Worm (Caenorhabditis elegans) whole organism, L3 larva: ENCODE data around the gene nhr-17.

Source experiments
- ZK546.5 ChIP-seq: sonication (generic microtip); optimal IDR thresholded peaks from 2 replicates; lab custom pipeline; 2017; ENCODE audit warnings: missing biosample characterization, missing genetic modification characterization
- aly-2 ChIP-seq: fragments of 150-350 bp; optimal IDR thresholded peaks from 2 replicates; lab custom pipeline; 2014; ENCODE audit warnings: missing biosample characterization, missing genetic modification characterization
- ama-1 ChIP-seq: fragments of 150-350 bp; optimal IDR thresholded peaks from 2 replicates; lab custom pipeline; 2018
- ceh-28 ChIP-seq: fragments of 150-350 bp; optimal IDR thresholded peaks from 2 replicates; lab custom pipeline; 2014; ENCODE audit warnings: missing biosample characterization, missing genetic modification reagents, missing genetic modification characterization
- ceh-82 ChIP-seq: fragments of 150-350 bp; optimal IDR thresholded peaks from 2 replicates; lab custom pipeline; 2014; ENCODE audit warnings: missing biosample characterization, missing genetic modification characterization
- egl-27 ChIP-seq: sonication (generic microtip); optimal IDR thresholded peaks from 4 replicates; lab custom pipeline; 2017; ENCODE audit warnings: missing biosample characterization, missing genetic modification reagents, missing genetic modification characterization
- egl-5 ChIP-seq: fragments of 150-350 bp; optimal IDR thresholded peaks from 2 replicates; lab custom pipeline; 2017; ENCODE audit warnings: missing biosample characterization, missing genetic modification reagents, missing genetic modification characterization, inconsistent platforms
- elt-2 ChIP-seq: sonication (generic microtip); optimal IDR thresholded peaks from 2 replicates; lab custom pipeline; 2016; ENCODE audit warnings: missing genetic modification reagents, mild to moderate bottlenecking, missing genetic modification characterization, missing compliant biosample characterization
- elt-3 ChIP-seq, 3 experiments: fragments of 150-350 bp in 1 of 3; sonication (generic microtip) in 2 of 3; optimal IDR thresholded peaks; 2 replicates in 2 of 3; 4 replicates in 1 of 3; lab custom pipeline; 2014 to 2017; ENCODE audit warnings: missing biosample characterization in 3 of 3, missing genetic modification characterization in 3 of 3
- fkh-10 ChIP-seq: sonication (generic microtip); optimal IDR thresholded peaks from 2 replicates; lab custom pipeline; 2017; ENCODE audit warnings: missing biosample characterization, missing genetic modification reagents, missing genetic modification characterization
- fos-1 ChIP-seq: fragments of 150-350 bp; optimal IDR thresholded peaks from 2 replicates; lab custom pipeline; 2014; ENCODE audit warnings: missing biosample characterization, missing genetic modification characterization
- hmg-11 ChIP-seq: sonication (generic microtip); optimal IDR thresholded peaks from 2 replicates; lab custom pipeline; 2016; ENCODE audit warnings: missing genetic modification characterization, missing compliant biosample characterization
- jun-1 ChIP-seq: fragments of 150-350 bp; optimal IDR thresholded peaks from 2 replicates; lab custom pipeline; 2014; ENCODE audit warnings: missing biosample characterization, missing genetic modification reagents, missing genetic modification characterization
- lin-39 ChIP-seq: fragments of 150-350 bp; optimal IDR thresholded peaks from 2 replicates; lab custom pipeline; 2018; ENCODE audit warnings: missing biosample characterization, missing genetic modification reagents, missing genetic modification characterization
- lsy-12 ChIP-seq: sonication (generic microtip); optimal IDR thresholded peaks from 2 replicates; lab custom pipeline; 2016; ENCODE audit warnings: mild to moderate bottlenecking, missing genetic modification characterization, missing compliant biosample characterization
- mdl-1 ChIP-seq: fragments of 150-350 bp; optimal IDR thresholded peaks from 2 replicates; lab custom pipeline; 2014; ENCODE audit warnings: missing biosample characterization, missing genetic modification characterization
- mml-1 ChIP-seq: fragments of 150-350 bp; sonication (generic microtip); optimal IDR thresholded peaks from 3 replicates; lab custom pipeline; 2014; ENCODE audit warnings: missing biosample characterization, missing genetic modification characterization
- nfya-1 ChIP-seq: sonication (generic microtip); optimal IDR thresholded peaks from 2 replicates; lab custom pipeline; 2017; ENCODE audit warnings: missing genetic modification characterization, mild to moderate bottlenecking, missing compliant biosample characterization, antibody characterized with exemption, moderate library complexity; ENCODE audit not compliant: insufficient read depth
- nhr-12 ChIP-seq: fragments of 150-350 bp; optimal IDR thresholded peaks from 2 replicates; lab custom pipeline; 2014; ENCODE audit warnings: missing biosample characterization, missing genetic modification characterization
- nhr-23 ChIP-seq: fragments of 150-350 bp; optimal IDR thresholded peaks from 2 replicates; lab custom pipeline; 2014; ENCODE audit warnings: missing biosample characterization, missing genetic modification reagents, missing genetic modification characterization
- nhr-237 ChIP-seq: fragments of 150-350 bp; optimal IDR thresholded peaks from 2 replicates; lab custom pipeline; 2014; ENCODE audit warnings: missing biosample characterization, missing genetic modification characterization
- nhr-25 ChIP-seq: sonication (generic microtip); optimal IDR thresholded peaks from 2 replicates; lab custom pipeline; 2017; ENCODE audit warnings: missing biosample characterization, missing genetic modification characterization
- nhr-28 ChIP-seq: fragments of 150-350 bp; optimal IDR thresholded peaks from 2 replicates; lab custom pipeline; 2014; ENCODE audit warnings: missing biosample characterization, missing genetic modification characterization
- nhr-43 ChIP-seq: sonication (generic microtip); optimal IDR thresholded peaks from 2 replicates; lab custom pipeline; 2016; ENCODE audit warnings: mild to moderate bottlenecking, missing genetic modification characterization, missing compliant biosample characterization; ENCODE audit not compliant: poor library complexity, severe bottlenecking
- nhr-67 ChIP-seq: fragments of 150-350 bp; optimal IDR thresholded peaks from 2 replicates; lab custom pipeline; 2014; ENCODE audit warnings: missing biosample characterization, missing genetic modification characterization
- nhr-76 ChIP-seq: fragments of 150-350 bp; sonication (generic microtip); optimal IDR thresholded peaks from 5 replicates; lab custom pipeline; 2014; ENCODE audit warnings: missing biosample characterization, missing genetic modification characterization
- pha-4 ChIP-seq: fragments of 150-350 bp; optimal IDR thresholded peaks from 2 replicates; lab custom pipeline; 2014; ENCODE audit warnings: missing biosample characterization, missing genetic modification reagents, missing genetic modification characterization
- pqm-1 ChIP-seq: fragments of 150-350 bp; optimal IDR thresholded peaks from 2 replicates; lab custom pipeline; 2017; ENCODE audit warnings: missing biosample characterization, missing genetic modification characterization, inconsistent platforms
- sea-2 ChIP-seq: fragments of 150-350 bp; sonication (generic microtip); optimal IDR thresholded peaks from 4 replicates; lab custom pipeline; 2014; ENCODE audit warnings: missing biosample characterization, missing genetic modification reagents, missing genetic modification characterization
- snpc-4 ChIP-seq: fragments of 150-350 bp; optimal IDR thresholded peaks from 2 replicates; lab custom pipeline; 2014; ENCODE audit warnings: missing biosample characterization, missing genetic modification characterization
- tbx-2 ChIP-seq: sonication (generic microtip); optimal IDR thresholded peaks from 2 replicates; lab custom pipeline; 2016; ENCODE audit warnings: mild to moderate bottlenecking, missing genetic modification characterization, missing compliant biosample characterization
- zag-1 ChIP-seq: fragments of 150-350 bp; optimal IDR thresholded peaks from 2 replicates; lab custom pipeline; 2014; ENCODE audit warnings: missing biosample characterization, missing genetic modification characterization
- ztf-11 ChIP-seq: fragments of 150-350 bp; optimal IDR thresholded peaks from 2 replicates; lab custom pipeline; 2014; ENCODE audit warnings: missing biosample characterization, missing genetic modification characterization
- ztf-4 ChIP-seq: fragments of 150-350 bp; optimal IDR thresholded peaks from 2 replicates; lab custom pipeline; 2014; ENCODE audit warnings: missing biosample characterization, missing genetic modification characterization

The nhr-17 gene

DNA sequence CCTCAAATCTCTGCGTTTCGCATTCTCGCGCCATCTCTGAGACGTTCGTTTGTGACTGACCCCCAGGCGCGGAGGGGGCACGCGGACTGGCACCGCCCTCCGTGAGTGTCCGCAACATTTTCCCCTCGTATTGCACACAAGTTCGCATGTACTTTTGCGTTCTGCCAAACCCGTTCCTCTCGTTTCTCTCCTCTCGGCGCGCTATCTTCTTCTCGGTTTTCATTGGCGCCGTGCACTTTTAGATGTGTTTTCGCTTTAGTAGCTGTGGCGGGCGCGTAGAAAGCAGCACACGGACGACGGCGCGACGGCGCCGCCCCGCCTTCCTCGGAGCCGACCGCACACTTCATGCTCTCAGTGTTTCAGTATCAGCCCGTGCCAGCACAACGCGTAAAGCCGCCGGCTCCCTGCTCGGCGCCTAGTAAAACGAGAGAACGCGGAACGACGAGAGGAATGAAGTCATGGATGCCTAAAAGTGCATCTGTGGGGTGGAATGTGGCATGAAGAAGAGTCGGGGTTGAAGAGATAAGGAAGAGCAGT lies 12.2 kb downstream of the nhr-17 start:
- TF ChIP-seq elt-2 (tag; lab: Kevin White, UChicago) (peak; percentile 64), fos-1 (peak; percentile 44), tbx-2 (peak; percentile 70), nhr-25 (tag; lab: Kevin White, UChicago) (peak; percentile 77), snpc-4 (no peak), ZK546.5 (tag; lab: Kevin White, UChicago) (no peak), pqm-1 (tag; lab: Kevin White, UChicago) (peak; percentile 18), nhr-23 (tag; lab: Kevin White, UChicago) (peak; percentile 82), mdl-1 (tag; lab: Kevin White, UChicago) (no peak), egl-27 (tag; lab: Kevin White, UChicago) (no peak), egl-5 (tag; lab: Kevin White, UChicago) (no peak), ceh-28 (tag; lab: Kevin White, UChicago) (peak; percentile 6), nhr-237 (tag; lab: Kevin White, UChicago) (no peak), sea-2 (GFP tag; lab: Kevin White, UChicago) (no peak), lsy-12 (tag; lab: Kevin White, UChicago) (peak; percentile 25), nfya-1 (tag; lab: Kevin White, UChicago) (peak; percentile 67), jun-1 (peak; percentile 5), elt-3 (tag; optimal IDR thresholded peaks at IDR 0.05; lab: Kevin White, UChicago) (peak in 1 of 3 experiments; percentile 34), pha-4 (tag; lab: Kevin White, UChicago) (no peak), fkh-10 (GFP tag; lab: Kevin White, UChicago) (no peak), mml-1 (no peak), aly-2 (no peak), nhr-67 (tag; lab: Kevin White, UChicago) (no peak), zag-1 (no peak), nhr-76 (tag; lab: Kevin White, UChicago) (no peak), ama-1 (lab: Kevin White, UChicago) (peak; percentile 49), nhr-43 (tag; lab: Kevin White, UChicago) (peak; percentile 45), hmg-11 (peak; percentile 51), lin-39 (tag; lab: Kevin White, UChicago) (peak; percentile 30)
- TF ChIP-seq, all 47 proteins: peak for 15

DNA sequence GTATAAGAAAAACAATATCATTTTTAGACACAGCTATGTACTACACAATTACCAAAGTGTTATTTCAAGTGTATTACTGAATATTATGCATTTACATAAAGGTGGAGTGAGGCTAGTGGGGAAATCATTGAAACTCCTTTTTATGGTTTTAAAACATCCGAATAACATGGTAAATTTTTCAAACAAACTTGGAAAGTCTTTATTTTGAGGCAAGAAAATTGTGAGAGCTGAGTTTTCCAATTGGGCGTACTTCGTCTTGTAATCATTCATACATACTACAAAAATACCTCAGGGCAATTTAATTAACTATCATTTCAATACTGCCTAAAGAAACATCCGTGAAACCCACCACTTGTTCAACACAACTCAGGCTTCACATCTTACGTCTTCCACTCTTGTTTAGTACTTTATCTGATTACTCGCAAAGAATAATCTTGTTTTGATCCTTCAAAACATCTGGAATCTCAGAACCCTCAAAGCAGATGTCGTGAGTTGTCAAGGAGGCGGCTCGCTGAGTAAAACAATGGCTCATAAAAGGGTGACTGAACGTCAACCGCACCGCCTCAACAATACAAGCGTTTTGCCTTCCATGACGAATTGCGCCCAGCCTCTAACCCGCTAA lies 21.0 kb downstream of the nhr-17 start, which contains the start of gene zmp-5:
TSS of gene zmp-5 (plus strand) at position 572 of the 622 bp plus-strand sequence.
- no peak for TF ChIP-seq nhr-67 (tag; lab: Kevin White, UChicago)
- TF ChIP-seq elt-3 (tag; optimal IDR thresholded peaks at IDR 0.05; lab: Kevin White, UChicago), result no peak
- no peak for TF ChIP-seq fos-1
- TF ChIP-seq ZK546.5 (tag; lab: Kevin White, UChicago), result no peak
- TF ChIP-seq ceh-28 (tag; lab: Kevin White, UChicago), result no peak
- no peak for TF ChIP-seq egl-27 (tag; lab: Kevin White, UChicago)
- no peak for TF ChIP-seq ztf-11 (tag; lab: Kevin White, UChicago)
- TF ChIP-seq sea-2 (GFP tag; lab: Kevin White, UChicago), result no peak
- no peak for TF ChIP-seq ceh-82 (tag; lab: Kevin White, UChicago)
- no peak for TF ChIP-seq nhr-28 (tag; lab: Kevin White, UChicago)
- no peak for TF ChIP-seq ztf-4
- TF ChIP-seq pha-4 (tag; lab: Kevin White, UChicago), result no peak
- TF ChIP-seq nhr-12 (tag; lab: Kevin White, UChicago), result no peak
- no peak for TF ChIP-seq nhr-25 (tag; lab: Kevin White, UChicago)
- TF ChIP-seq fkh-10 (GFP tag; lab: Kevin White, UChicago), result no peak
- no peak for TF ChIP-seq hmg-11

DNA sequence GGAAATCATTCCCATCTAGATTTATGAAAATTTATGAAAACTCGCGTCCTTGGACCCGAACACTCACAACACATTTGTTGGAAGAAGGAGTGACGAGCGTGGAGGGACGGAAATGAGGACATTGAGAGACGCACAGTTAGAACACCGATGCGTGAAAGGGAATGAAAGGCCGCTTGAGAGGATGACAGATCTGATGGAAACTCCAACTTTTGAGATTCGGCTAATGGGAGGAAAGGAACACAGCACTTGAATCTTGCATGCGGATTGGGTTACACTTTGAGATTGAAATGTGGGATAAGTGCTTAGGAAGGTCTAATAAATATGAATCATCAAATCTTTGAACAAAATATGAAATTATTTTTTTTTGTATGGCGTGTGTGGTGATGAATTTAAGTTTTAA lies 21.8 kb downstream of the nhr-17 start:
- no peak for TF ChIP-seq mdl-1 (tag; lab: Kevin White, UChicago)
- peak; percentile 66 for TF ChIP-seq nhr-25 (tag; lab: Kevin White, UChicago)

DNA sequence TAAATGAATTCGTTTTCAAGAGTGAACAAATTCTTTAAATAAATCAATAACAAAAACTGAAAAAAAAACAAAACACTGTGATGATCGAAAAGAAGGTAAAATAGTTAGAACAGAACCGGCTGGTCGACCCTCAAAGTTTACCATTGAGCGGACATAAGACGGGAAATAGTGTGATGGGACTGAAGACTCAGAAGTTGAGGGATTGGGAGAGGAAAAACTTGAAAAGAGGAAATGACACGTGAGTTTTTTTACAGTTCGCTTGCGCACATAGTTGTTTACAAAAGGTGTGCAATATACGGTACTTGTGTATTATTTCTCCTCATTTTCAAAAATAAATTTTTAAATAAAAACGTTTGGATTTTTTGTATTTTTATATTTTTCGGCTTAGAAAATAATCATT lies 24.7 kb downstream of the nhr-17 start:
- TF ChIP-seq pha-4 (tag; lab: Kevin White, UChicago) (peak; percentile 97), nhr-76 (tag; lab: Kevin White, UChicago) (no peak), nhr-67 (tag; lab: Kevin White, UChicago) (no peak), nhr-25 (tag; lab: Kevin White, UChicago) (peak; percentile 60)
